Worm (Caenorhabditis elegans) whole organism, L3 larva: ENCODE results near the gene clh-2.

Source experiments
- R02D3.7 ChIP-seq: fragments of 150-350 bp; optimal IDR thresholded peaks from 2 replicates; lab custom pipeline; 2014; ENCODE audit warnings: missing biosample characterization, missing genetic modification characterization
- ZK546.5 ChIP-seq: sonication (generic microtip); optimal IDR thresholded peaks from 2 replicates; lab custom pipeline; 2017; ENCODE audit warnings: missing biosample characterization, missing genetic modification characterization
- ceh-28 ChIP-seq: fragments of 150-350 bp; optimal IDR thresholded peaks from 2 replicates; lab custom pipeline; 2014; ENCODE audit warnings: missing biosample characterization, missing genetic modification reagents, missing genetic modification characterization
- ceh-82 ChIP-seq: fragments of 150-350 bp; optimal IDR thresholded peaks from 2 replicates; lab custom pipeline; 2014; ENCODE audit warnings: missing biosample characterization, missing genetic modification characterization
- ceh-9 ChIP-seq: sonication (generic microtip); optimal IDR thresholded peaks from 2 replicates; lab custom pipeline; 2018; ENCODE audit warnings: missing biosample characterization, missing genetic modification characterization
- daf-12 ChIP-seq: fragments of 150-350 bp; optimal IDR thresholded peaks from 2 replicates; lab custom pipeline; 2014; ENCODE audit warnings: missing biosample characterization, missing genetic modification reagents, missing genetic modification characterization
- egl-27 ChIP-seq: sonication (generic microtip); optimal IDR thresholded peaks from 4 replicates; lab custom pipeline; 2017; ENCODE audit warnings: missing biosample characterization, missing genetic modification reagents, missing genetic modification characterization
- elt-1 ChIP-seq: fragments of 150-350 bp; optimal IDR thresholded peaks from 2 replicates; lab custom pipeline; 2014; ENCODE audit warnings: missing biosample characterization, missing genetic modification characterization
- elt-2 ChIP-seq: sonication (generic microtip); optimal IDR thresholded peaks from 2 replicates; lab custom pipeline; 2016; ENCODE audit warnings: missing genetic modification reagents, mild to moderate bottlenecking, missing genetic modification characterization, missing compliant biosample characterization
- elt-3 ChIP-seq, 3 experiments: fragments of 150-350 bp in 1 of 3; sonication (generic microtip) in 2 of 3; optimal IDR thresholded peaks; 2 replicates in 2 of 3; 4 replicates in 1 of 3; lab custom pipeline; 2014 to 2017; ENCODE audit warnings: missing biosample characterization in 3 of 3, missing genetic modification characterization in 3 of 3
- fkh-10 ChIP-seq: sonication (generic microtip); optimal IDR thresholded peaks from 2 replicates; lab custom pipeline; 2017; ENCODE audit warnings: missing biosample characterization, missing genetic modification reagents, missing genetic modification characterization
- fkh-2 ChIP-seq: fragments of 150-350 bp; optimal IDR thresholded peaks from 2 replicates; lab custom pipeline; 2014; ENCODE audit warnings: missing biosample characterization, missing genetic modification reagents, missing genetic modification characterization
- fos-1 ChIP-seq: fragments of 150-350 bp; optimal IDR thresholded peaks from 2 replicates; lab custom pipeline; 2014; ENCODE audit warnings: missing biosample characterization, missing genetic modification characterization
- hmg-11 ChIP-seq: sonication (generic microtip); optimal IDR thresholded peaks from 2 replicates; lab custom pipeline; 2016; ENCODE audit warnings: missing genetic modification characterization, missing compliant biosample characterization
- jun-1 ChIP-seq: fragments of 150-350 bp; optimal IDR thresholded peaks from 2 replicates; lab custom pipeline; 2014; ENCODE audit warnings: missing biosample characterization, missing genetic modification reagents, missing genetic modification characterization
- lin-15B ChIP-seq: fragments of 150-350 bp; optimal IDR thresholded peaks from 2 replicates; lab custom pipeline; 2014; ENCODE audit warnings: missing biosample characterization, missing genetic modification characterization
- lin-39 ChIP-seq: fragments of 150-350 bp; optimal IDR thresholded peaks from 2 replicates; lab custom pipeline; 2018; ENCODE audit warnings: missing biosample characterization, missing genetic modification reagents, missing genetic modification characterization
- lsy-12 ChIP-seq: sonication (generic microtip); optimal IDR thresholded peaks from 2 replicates; lab custom pipeline; 2016; ENCODE audit warnings: mild to moderate bottlenecking, missing genetic modification characterization, missing compliant biosample characterization
- mdl-1 ChIP-seq: fragments of 150-350 bp; optimal IDR thresholded peaks from 2 replicates; lab custom pipeline; 2014; ENCODE audit warnings: missing biosample characterization, missing genetic modification characterization
- mml-1 ChIP-seq: fragments of 150-350 bp; sonication (generic microtip); optimal IDR thresholded peaks from 3 replicates; lab custom pipeline; 2014; ENCODE audit warnings: missing biosample characterization, missing genetic modification characterization
- nfya-1 ChIP-seq: sonication (generic microtip); optimal IDR thresholded peaks from 2 replicates; lab custom pipeline; 2017; ENCODE audit warnings: missing genetic modification characterization, mild to moderate bottlenecking, missing compliant biosample characterization, antibody characterized with exemption, moderate library complexity; ENCODE audit not compliant: insufficient read depth
- nhr-11 ChIP-seq: fragments of 150-350 bp; optimal IDR thresholded peaks from 2 replicates; lab custom pipeline; 2014; ENCODE audit warnings: missing biosample characterization, missing genetic modification characterization
- nhr-23 ChIP-seq: fragments of 150-350 bp; optimal IDR thresholded peaks from 2 replicates; lab custom pipeline; 2014; ENCODE audit warnings: missing biosample characterization, missing genetic modification reagents, missing genetic modification characterization
- nhr-237 ChIP-seq: fragments of 150-350 bp; optimal IDR thresholded peaks from 2 replicates; lab custom pipeline; 2014; ENCODE audit warnings: missing biosample characterization, missing genetic modification characterization
- nhr-25 ChIP-seq: sonication (generic microtip); optimal IDR thresholded peaks from 2 replicates; lab custom pipeline; 2017; ENCODE audit warnings: missing biosample characterization, missing genetic modification characterization
- nhr-28 ChIP-seq: fragments of 150-350 bp; optimal IDR thresholded peaks from 2 replicates; lab custom pipeline; 2014; ENCODE audit warnings: missing biosample characterization, missing genetic modification characterization
- nhr-43 ChIP-seq: sonication (generic microtip); optimal IDR thresholded peaks from 2 replicates; lab custom pipeline; 2016; ENCODE audit warnings: mild to moderate bottlenecking, missing genetic modification characterization, missing compliant biosample characterization; ENCODE audit not compliant: poor library complexity, severe bottlenecking
- nhr-67 ChIP-seq: fragments of 150-350 bp; optimal IDR thresholded peaks from 2 replicates; lab custom pipeline; 2014; ENCODE audit warnings: missing biosample characterization, missing genetic modification characterization
- nhr-76 ChIP-seq: fragments of 150-350 bp; sonication (generic microtip); optimal IDR thresholded peaks from 5 replicates; lab custom pipeline; 2014; ENCODE audit warnings: missing biosample characterization, missing genetic modification characterization
- pha-4 ChIP-seq: fragments of 150-350 bp; optimal IDR thresholded peaks from 2 replicates; lab custom pipeline; 2014; ENCODE audit warnings: missing biosample characterization, missing genetic modification reagents, missing genetic modification characterization
- sea-2 ChIP-seq: fragments of 150-350 bp; sonication (generic microtip); optimal IDR thresholded peaks from 4 replicates; lab custom pipeline; 2014; ENCODE audit warnings: missing biosample characterization, missing genetic modification reagents, missing genetic modification characterization
- skn-1 ChIP-seq: fragments of 150-350 bp; optimal IDR thresholded peaks from 2 replicates; lab custom pipeline; 2014; ENCODE audit warnings: missing biosample characterization, missing genetic modification characterization
- snpc-4 ChIP-seq: fragments of 150-350 bp; optimal IDR thresholded peaks from 2 replicates; lab custom pipeline; 2014; ENCODE audit warnings: missing biosample characterization, missing genetic modification characterization
- tbx-2 ChIP-seq: sonication (generic microtip); optimal IDR thresholded peaks from 2 replicates; lab custom pipeline; 2016; ENCODE audit warnings: mild to moderate bottlenecking, missing genetic modification characterization, missing compliant biosample characterization
- unc-39 ChIP-seq: sonication (generic microtip); optimal IDR thresholded peaks from 4 replicates; lab custom pipeline; 2017; ENCODE audit warnings: missing biosample characterization, missing genetic modification characterization
- unc-62 ChIP-seq: fragments of 150-350 bp; sonication (generic microtip); optimal IDR thresholded peaks from 4 replicates; lab custom pipeline; 2014; ENCODE audit warnings: missing biosample characterization, missing genetic modification reagents, missing genetic modification characterization
- zag-1 ChIP-seq: fragments of 150-350 bp; optimal IDR thresholded peaks from 2 replicates; lab custom pipeline; 2014; ENCODE audit warnings: missing biosample characterization, missing genetic modification characterization
- ztf-11 ChIP-seq: fragments of 150-350 bp; optimal IDR thresholded peaks from 2 replicates; lab custom pipeline; 2014; ENCODE audit warnings: missing biosample characterization, missing genetic modification characterization
- ztf-4 ChIP-seq: fragments of 150-350 bp; optimal IDR thresholded peaks from 2 replicates; lab custom pipeline; 2014; ENCODE audit warnings: missing biosample characterization, missing genetic modification characterization

The clh-2 gene

DNA sequence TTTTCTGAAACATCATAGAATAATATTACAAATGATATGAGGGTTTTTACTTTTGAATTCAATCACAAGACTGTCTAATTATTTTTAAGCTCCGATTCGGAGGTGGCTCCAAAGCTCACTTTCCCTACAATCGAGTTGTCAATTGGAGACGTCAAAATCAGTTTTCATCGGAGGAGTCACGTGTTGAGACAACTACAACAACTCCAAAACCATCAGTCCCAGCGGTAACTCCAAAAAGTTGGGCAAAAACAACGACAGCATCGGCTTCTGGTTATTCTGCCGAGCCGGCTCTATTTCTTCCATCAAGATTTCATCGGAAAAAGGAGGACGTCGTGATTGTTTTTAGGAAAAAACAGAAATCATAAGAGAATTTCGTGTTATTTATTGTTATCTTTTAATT lies 32.4 kb downstream of the clh-2 start:
- TF ChIP-seq ztf-4 (tag; lab: Kevin White, UChicago) (no peak), elt-3 (tag; optimal IDR thresholded peaks at IDR 0.05; lab: Kevin White, UChicago) (no peak), mml-1 (tag; lab: Kevin White, UChicago) (no peak), fkh-10 (GFP tag; lab: Kevin White, UChicago) (no peak), egl-27 (no peak), nhr-28 (tag; lab: Kevin White, UChicago) (no peak), nhr-43 (no peak), lin-15B (tag; lab: Kevin White, UChicago) (no peak), ztf-11 (tag; lab: Kevin White, UChicago) (no peak), ceh-82 (tag; lab: Kevin White, UChicago) (no peak), nhr-67 (tag; lab: Kevin White, UChicago) (no peak), elt-2 (tag; lab: Kevin White, UChicago) (no peak), daf-12 (tag; lab: Kevin White, UChicago) (no peak), nhr-23 (tag; lab: Kevin White, UChicago) (no peak), skn-1 (tag; lab: Kevin White, UChicago) (no peak), lin-39 (tag; lab: Kevin White, UChicago) (no peak), lsy-12 (no peak)

DNA sequence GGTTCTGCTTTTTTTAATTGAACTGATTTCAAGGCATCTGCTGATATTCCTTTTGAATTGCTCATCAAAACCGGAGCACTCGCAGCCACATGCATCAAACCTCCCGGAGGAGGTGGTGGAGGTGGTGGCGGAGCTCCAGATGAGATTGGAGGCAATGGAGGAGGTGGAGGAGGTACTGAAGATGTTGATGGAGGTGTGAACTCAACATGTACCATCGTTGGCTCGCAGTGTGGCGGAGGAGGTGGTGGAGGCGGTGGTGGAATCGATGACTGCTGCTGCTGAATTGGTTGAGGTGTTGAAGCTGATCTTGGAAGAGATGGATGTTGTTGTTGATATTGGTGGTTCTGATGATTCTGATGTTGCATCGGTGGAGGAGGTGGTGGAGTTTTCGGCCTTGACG lies 35.3 kb downstream of the clh-2 start:
- TF ChIP-seq ZK546.5 (tag; lab: Kevin White, UChicago) (no peak), elt-1 (no peak), pha-4 (no peak), ceh-28 (tag; lab: Kevin White, UChicago) (no peak), ztf-11 (tag; lab: Kevin White, UChicago) (no peak), mdl-1 (tag; lab: Kevin White, UChicago) (no peak), nhr-43 (no peak), R02D3.7 (tag; lab: Kevin White, UChicago) (no peak), sea-2 (no peak), elt-3 (tag; optimal IDR thresholded peaks at IDR 0.05; lab: Kevin White, UChicago) (no peak), fkh-2 (tag; lab: Kevin White, UChicago) (no peak), nhr-25 (tag; lab: Kevin White, UChicago) (no peak), elt-2 (tag; lab: Kevin White, UChicago) (no peak), snpc-4 (no peak), tbx-2 (tag; lab: Kevin White, UChicago) (no peak), nhr-11 (tag; lab: Kevin White, UChicago) (no peak), nhr-28 (tag; lab: Kevin White, UChicago) (no peak)

DNA sequence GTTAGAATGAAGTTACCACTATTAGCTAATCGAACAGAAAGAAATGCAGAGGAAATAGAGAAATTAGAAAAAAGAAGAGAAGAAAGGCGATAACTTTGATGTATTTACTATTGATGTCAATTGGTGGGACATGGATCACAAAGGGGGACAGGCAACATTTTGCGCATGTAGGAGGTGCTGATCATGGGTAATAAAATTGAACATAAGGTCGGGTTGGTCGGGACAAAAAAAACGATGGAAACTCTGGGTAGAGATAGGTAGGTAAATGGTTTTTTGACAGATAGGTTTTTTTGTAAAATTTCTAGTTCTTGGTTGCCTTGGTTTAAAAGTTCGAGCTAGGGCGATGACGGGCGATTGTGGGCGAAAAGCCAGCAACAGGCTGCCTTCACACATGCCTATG lies 39.2 kb downstream of the clh-2 start, which contains the start of gene shn-1:
shn-1 (minus strand) TSS at position 101 of the 400 bp plus-strand sequence.
- TF ChIP-seq ceh-9 (tag; lab: Kevin White, UChicago): no peak
- TF ChIP-seq sea-2: no peak
- TF ChIP-seq ztf-4 (tag; lab: Kevin White, UChicago): no peak
- no peak for TF ChIP-seq snpc-4
- TF ChIP-seq elt-3 (tag; optimal IDR thresholded peaks at IDR 0.05; lab: Kevin White, UChicago): no peak
- no peak for TF ChIP-seq ceh-28 (tag; lab: Kevin White, UChicago)
- no peak for TF ChIP-seq unc-62
- no peak for TF ChIP-seq mdl-1 (tag; lab: Kevin White, UChicago)
- no peak for TF ChIP-seq mml-1 (tag; lab: Kevin White, UChicago)
- TF ChIP-seq hmg-11 (tag; lab: Kevin White, UChicago): no peak
- no peak for TF ChIP-seq nhr-67 (tag; lab: Kevin White, UChicago)
- no peak for TF ChIP-seq fos-1 (tag; lab: Kevin White, UChicago)

- no peak for TF ChIP-seq nhr-67 (tag; lab: Kevin White, UChicago)
- no peak for TF ChIP-seq mml-1 (tag; lab: Kevin White, UChicago)
- TF ChIP-seq fkh-2 (tag; lab: Kevin White, UChicago): no peak
- no peak for TF ChIP-seq nhr-28 (tag; lab: Kevin White, UChicago)
- TF ChIP-seq, all 47 proteins: peak for 0
These were observed 40.7 kb downstream of the clh-2 start for ce11 chrII:11392390-11392789.

- TF ChIP-seq nhr-76 (tag; lab: Kevin White, UChicago) (no peak), nhr-28 (tag; lab: Kevin White, UChicago) (no peak), nhr-237 (no peak), hmg-11 (tag; lab: Kevin White, UChicago) (no peak), pha-4 (no peak), unc-39 (tag; lab: Kevin White, UChicago) (no peak), nhr-67 (tag; lab: Kevin White, UChicago) (no peak), ceh-9 (tag; lab: Kevin White, UChicago) (no peak), daf-12 (tag; lab: Kevin White, UChicago) (no peak), nfya-1 (no peak), jun-1 (tag; lab: Kevin White, UChicago) (no peak), fkh-10 (GFP tag; lab: Kevin White, UChicago) (no peak), sea-2 (no peak), lin-15B (tag; lab: Kevin White, UChicago) (no peak), lsy-12 (no peak), nhr-25 (tag; lab: Kevin White, UChicago) (no peak), nhr-11 (tag; lab: Kevin White, UChicago) (no peak), zag-1 (tag; lab: Kevin White, UChicago) (no peak)
These were observed 42.1 kb downstream of the clh-2 start for ce11 chrII:11393787-11394186.
